Worm (Caenorhabditis elegans): ENCODE measurements around the gene kvs-1.

Gene kvs-1

ce11 chrX:7680545-7681330, 26.2 kb downstream of the kvs-1 start, which contains the start of gene stn-2:
stn-2 (minus strand) TSS chrX:7680619.
- TF ChIP-seq rnt-1 (tag; optimal IDR thresholded peaks at IDR 0.05) (peak; percentile 17), zag-1 (tag; optimal IDR thresholded peaks at IDR 0.05) (no peak), nhr-19 (GFP tag; conservative IDR thresholded peaks at IDR 0.05) (peak; percentile 25; the same call in 1 of the 2 replicates), sptf-1 (tag; optimal IDR thresholded peaks at IDR 0.05) (no peak), mdl-1 (tag; optimal IDR thresholded peaks at IDR 0.05) (peak in 1 of 2 experiments; percentile 9), blmp-1 (tag; optimal IDR thresholded peaks at IDR 0.05) (peak; percentile 17), snpc-4 (tag; optimal IDR thresholded peaks at IDR 0.05) (no peak), nhr-20 (tag; optimal IDR thresholded peaks at IDR 0.05) (peak; percentile 34), elt-3 (tag; optimal IDR thresholded peaks at IDR 0.05) (no peak), xbp-1 (tag; optimal IDR thresholded peaks at IDR 0.05) (no peak), snu-23 (GFP tag; optimal IDR thresholded peaks at IDR 0.05) (peak; percentile 23), pag-3 (tag; optimal IDR thresholded peaks at IDR 0.05; ENCODE audit: borderline replicate concordance, insufficient read depth) (no peak), grh-1 (GFP tag; IDR thresholded peaks at IDR 0.05) (no peak), lsy-2 (tag; optimal IDR thresholded peaks at IDR 0.05) (no peak), tbx-2 (tag; optimal IDR thresholded peaks at IDR 0.05) (no peak), jun-1 (tag; optimal IDR thresholded peaks at IDR 0.05) (no peak), irx-1 (tag; optimal IDR thresholded peaks at IDR 0.05) (no peak), ztf-4 (tag; optimal IDR thresholded peaks at IDR 0.05) (no peak), alr-1 (tag; optimal IDR thresholded peaks at IDR 0.05; ENCODE audit: borderline replicate concordance) (no peak), nhr-237 (tag; optimal IDR thresholded peaks at IDR 0.05) (no peak), sup-37 (GFP tag; optimal IDR thresholded peaks at IDR 0.05) (no peak), fkh-10 (GFP tag; optimal IDR thresholded peaks at IDR 0.05) (no peak), fkh-8 (tag; optimal IDR thresholded peaks at IDR 0.05) (no peak), nhr-71 (tag; optimal IDR thresholded peaks at IDR 0.05) (peak; percentile 26), efl-1 (optimal IDR thresholded peaks at IDR 0.05) (no peak), efl-1 (GFP tag; optimal IDR thresholded peaks at IDR 0.05 in 1 of 2) (peak in 1 of 2 experiments; percentile 8), nhr-90 (tag; optimal IDR thresholded peaks at IDR 0.05; ENCODE audit: poor library complexity) (peak; percentile 51), dsc-1 (tag; optimal IDR thresholded peaks at IDR 0.05) (peak; percentile 53), vab-15 (tag; optimal IDR thresholded peaks at IDR 0.05) (no peak), C16A3.4 (tag; optimal IDR thresholded peaks at IDR 0.05) (no peak), hlh-17 (GFP tag; optimal IDR thresholded peaks at IDR 0.05; ENCODE audit: borderline replicate concordance) (no peak), elt-2 (tag; optimal IDR thresholded peaks at IDR 0.05) (no peak), nhr-84 (tag; optimal IDR thresholded peaks at IDR 0.05) (no peak), ets-5 (GFP tag; IDR thresholded peaks at IDR 0.05) (no peak), C34B4.2 (tag; optimal IDR thresholded peaks at IDR 0.05) (no peak), lin-14 (GFP tag; optimal IDR thresholded peaks at IDR 0.05) (peak; percentile 34), lin-35 (GFP tag; optimal IDR thresholded peaks at IDR 0.05) (peak in 1 of 2 experiments; percentile 36), ceh-90 (tag; optimal IDR thresholded peaks at IDR 0.05) (no peak), zip-4 (GFP tag; optimal IDR thresholded peaks at IDR 0.05) (peak; percentile 1), nhr-12 (tag; optimal IDR thresholded peaks at IDR 0.05) (no peak), ceh-82 (tag; optimal IDR thresholded peaks at IDR 0.05) (no peak)

- no peak for TF ChIP-seq unc-98 (GFP tag; IDR thresholded peaks at IDR 0.05)
- peak; percentile 67 for TF ChIP-seq lin-14 (GFP tag; optimal IDR thresholded peaks at IDR 0.05)
- TF ChIP-seq ces-1 (GFP tag; optimal IDR thresholded peaks at IDR 0.05) = peak; percentile 37
- TF ChIP-seq egl-13 (tag; optimal IDR thresholded peaks at IDR 0.05) = no peak
- no peak for TF ChIP-seq grh-1 (GFP tag; IDR thresholded peaks at IDR 0.05)
- TF ChIP-seq fkh-10 (GFP tag; optimal IDR thresholded peaks at IDR 0.05) = peak; percentile 78
Observed at ce11 chrX:7679835-7680234, 27.1 kb downstream of the kvs-1 start.

All from whole organism, L1 larva.